Fruit fly (Drosophila melanogaster) whole organism, embryonic: Measurements from ENCODE around the gene Abl.

Source experiments
- Antp ChIP-seq: fragments of 200-800 bp; sonication (Bioruptor generic); optimal IDR thresholded peaks from 3 replicates; lab custom pipeline; 2016; ENCODE audit warnings: missing biosample characterization, missing genetic modification characterization
- Atf6 ChIP-seq: fragments of 200-800 bp; sonication (Bioruptor generic); IDR thresholded peaks from 2 replicates; pipeline ENCODE4 v1.3.6; 2022; ENCODE audit warnings: missing biosample characterization, missing genetic modification characterization
- CG10321 ChIP-seq: fragments of 200-800 bp; sonication (Bioruptor generic); IDR thresholded peaks from 2 replicates; pipeline ENCODE4 v1.3.6; 2022; ENCODE audit warnings: missing biosample characterization, missing genetic modification characterization
- CG10654 ChIP-seq: fragments of 200-800 bp; sonication (Bioruptor generic); optimal IDR thresholded peaks from 2 replicates; lab custom pipeline; 2016; ENCODE audit warnings: missing biosample characterization, missing genetic modification characterization
- CG11398 ChIP-seq: fragments of 200-800 bp; sonication (Bioruptor generic); optimal IDR thresholded peaks from 2 replicates; lab custom pipeline; 2016; ENCODE audit warnings: missing biosample characterization, missing genetic modification characterization
- CG12942 ChIP-seq: fragments of 200-800 bp; sonication (Bioruptor generic); optimal IDR thresholded peaks from 3 replicates; lab custom pipeline; 2016; ENCODE audit warnings: missing biosample characterization, missing genetic modification characterization
- CG15011 ChIP-seq: fragments of 200-800 bp; sonication (Bioruptor generic); optimal IDR thresholded peaks from 3 replicates; lab custom pipeline; 2018; ENCODE audit warnings: missing biosample characterization, mild to moderate bottlenecking, missing genetic modification characterization
- CG15696 ChIP-seq: fragments of 200-800 bp; sonication (Bioruptor generic); optimal IDR thresholded peaks from 2 replicates; lab custom pipeline; 2019; ENCODE audit warnings: missing biosample characterization, mild to moderate bottlenecking, missing genetic modification characterization, moderate library complexity
- CG16779 ChIP-seq: fragments of 200-800 bp; sonication (Bioruptor generic); IDR thresholded peaks from 2 replicates; pipeline ENCODE4 v1.3.6; 2022; ENCODE audit warnings: missing biosample characterization, missing genetic modification characterization
- CG16813 ChIP-seq: fragments of 200-800 bp; sonication (Bioruptor generic); IDR thresholded peaks from 3 replicates; pipeline ENCODE4 v1.3.6; 2022; ENCODE audit warnings: missing biosample characterization, missing genetic modification characterization; ENCODE audit not compliant: partially characterized antibody
- CG18011 ChIP-seq: fragments of 200-800 bp; sonication (Bioruptor generic); optimal IDR thresholded peaks from 2 replicates; lab custom pipeline; 2017; ENCODE audit warnings: missing biosample characterization, missing genetic modification characterization, mild to moderate bottlenecking, moderate library complexity, missing genotype
- CG2116 ChIP-seq: fragments of 200-800 bp; sonication (Bioruptor generic); optimal IDR thresholded peaks from 3 replicates; lab custom pipeline; 2018; ENCODE audit warnings: missing biosample characterization, mild to moderate bottlenecking, missing genetic modification characterization
- CG2129 ChIP-seq: fragments of 200-800 bp; sonication (Bioruptor generic); IDR thresholded peaks from 2 replicates; pipeline ENCODE4 v1.3.6; 2022; ENCODE audit warnings: missing biosample characterization, missing genetic modification characterization; ENCODE audit not compliant: partially characterized antibody
- CG2199 ChIP-seq: fragments of 200-800 bp; sonication (Bioruptor generic); IDR thresholded peaks from 3 replicates; pipeline ENCODE4 v1.3.6; 2022; ENCODE audit warnings: missing biosample characterization, missing genetic modification characterization
- CG2678 ChIP-seq: fragments of 200-800 bp; sonication (Bioruptor generic); optimal IDR thresholded peaks from 3 replicates; lab custom pipeline; 2019; ENCODE audit warnings: missing biosample characterization, mild to moderate bottlenecking, missing genetic modification characterization, moderate library complexity
- CG4730 ChIP-seq: fragments of 200-800 bp; sonication (Bioruptor generic); IDR thresholded peaks from 2 replicates; pipeline ENCODE4 v1.3.6; 2022; ENCODE audit warnings: missing biosample characterization, missing genetic modification characterization
- CG5180 ChIP-seq: fragments of 200-800 bp; sonication (Bioruptor generic); optimal IDR thresholded peaks from 3 replicates; lab custom pipeline; 2017; ENCODE audit warnings: missing biosample characterization, missing genetic modification characterization, mild to moderate bottlenecking, moderate library complexity, missing genetic modification reagents
- CG5953 ChIP-seq: fragments of 200-800 bp; sonication (Bioruptor generic); IDR thresholded peaks from 2 replicates; pipeline ENCODE4 v1.3.6; 2022; ENCODE audit warnings: missing biosample characterization, missing genetic modification characterization
- CG6765 ChIP-seq: fragments of 200-800 bp; sonication (Bioruptor generic); optimal IDR thresholded peaks from 3 replicates; lab custom pipeline; 2017; ENCODE audit warnings: missing biosample characterization, mild to moderate bottlenecking, missing genetic modification characterization
- CG8478 ChIP-seq: fragments of >200 bp; optimal IDR thresholded peaks from 2 replicates; lab custom pipeline; 2018
- CG9437 ChIP-seq: fragments of 200-800 bp; sonication (Bioruptor generic); optimal IDR thresholded peaks from 2 replicates; lab custom pipeline; 2018; ENCODE audit warnings: missing biosample characterization, mild to moderate bottlenecking, missing genetic modification characterization
- Chrac-16 ChIP-seq: fragments of 200-800 bp; sonication (Bioruptor generic); optimal IDR thresholded peaks from 3 replicates; lab custom pipeline; 2016; ENCODE audit warnings: missing biosample characterization, missing genetic modification characterization
- HLHmδ ChIP-seq: fragments of 200-800 bp; sonication (Bioruptor generic); optimal IDR thresholded peaks from 2 replicates; lab custom pipeline; 2018; ENCODE audit warnings: missing biosample characterization, mild to moderate bottlenecking, missing genetic modification characterization, moderate library complexity
- HmgD ChIP-seq: fragments of 200-800 bp; sonication (Bioruptor generic); optimal IDR thresholded peaks from 3 replicates; lab custom pipeline; 2016; ENCODE audit warnings: missing biosample characterization, missing genetic modification characterization
- Hmx ChIP-seq: fragments of 200-800 bp; sonication (Bioruptor generic); optimal IDR thresholded peaks from 2 replicates; lab custom pipeline; 2016; ENCODE audit warnings: missing biosample characterization, missing genetic modification characterization
- Oaz ChIP-seq: fragments of 200-800 bp; sonication (Bioruptor generic); IDR thresholded peaks from 2 replicates; pipeline ENCODE4 v1.3.6; 2022; ENCODE audit warnings: missing biosample characterization, missing genetic modification characterization
- Optix ChIP-seq: fragments of 200-800 bp; sonication (Bioruptor generic); IDR thresholded peaks from 3 replicates; pipeline ENCODE4 v1.3.6; 2022; ENCODE audit warnings: missing biosample characterization, missing genetic modification characterization
- PHDP ChIP-seq: fragments of 200-800 bp; sonication (Bioruptor generic); optimal IDR thresholded peaks from 3 replicates; lab custom pipeline; 2018; ENCODE audit warnings: missing biosample characterization, mild to moderate bottlenecking, missing genetic modification characterization, moderate library complexity
- Six4 ChIP-seq: fragments of 200-800 bp; sonication (Bioruptor generic); optimal IDR thresholded peaks from 2 replicates; lab custom pipeline; 2016; ENCODE audit warnings: missing biosample characterization, missing genetic modification characterization
- Usf ChIP-seq: fragments of 200-800 bp; sonication (Bioruptor generic); optimal IDR thresholded peaks from 2 replicates; lab custom pipeline; 2017; ENCODE audit warnings: missing genotype, missing biosample characterization, missing genetic modification characterization
- Xrp1 ChIP-seq: fragments of 200-800 bp; sonication (Bioruptor generic); IDR thresholded peaks from 2 replicates; pipeline ENCODE4 v1.3.6; 2022; ENCODE audit warnings: missing biosample characterization, missing genetic modification characterization
- bsh ChIP-seq, 2 experiments: fragments of 200-800 bp; sonication (Bioruptor generic); optimal IDR thresholded peaks; 2 replicates each; lab custom pipeline; 2017 to 2018; ENCODE audit warnings: mild to moderate bottlenecking in 2 of 2, missing biosample characterization in 2 of 2, missing genetic modification characterization in 2 of 2, moderate library complexity in 1 of 2
- cg ChIP-seq: fragments of 200-800 bp; sonication (Bioruptor generic); optimal IDR thresholded peaks from 3 replicates; lab custom pipeline; 2019; ENCODE audit warnings: missing biosample characterization, mild to moderate bottlenecking, missing genetic modification characterization, moderate library complexity
- chinmo ChIP-seq: fragments of 200-800 bp; sonication (Bioruptor generic); IDR thresholded peaks from 4 replicates; pipeline ENCODE4 v1.3.6; 2022; ENCODE audit warnings: missing biosample characterization, missing genetic modification characterization; ENCODE audit not compliant: partially characterized antibody
- chn ChIP-seq: fragments of 200-800 bp; sonication (Bioruptor generic); optimal IDR thresholded peaks from 2 replicates; lab custom pipeline; 2016; ENCODE audit warnings: missing biosample characterization, missing genetic modification characterization
- dm ChIP-seq: fragments of 200-800 bp; sonication (Bioruptor generic); optimal IDR thresholded peaks from 3 replicates; lab custom pipeline; 2016; ENCODE audit warnings: missing biosample characterization, missing genetic modification characterization
- eyg ChIP-seq: fragments of 200-800 bp; sonication (Bioruptor generic); optimal IDR thresholded peaks from 3 replicates; lab custom pipeline; 2016; ENCODE audit warnings: missing biosample characterization, missing genetic modification characterization
- gcm2 ChIP-seq: fragments of 200-800 bp; sonication (Bioruptor generic); optimal IDR thresholded peaks from 2 replicates; lab custom pipeline; 2016; ENCODE audit warnings: missing biosample characterization, missing genetic modification characterization
- grau ChIP-seq: fragments of 200-800 bp; optimal IDR thresholded peaks from 3 replicates; lab custom pipeline; 2019; ENCODE audit warnings: missing biosample characterization, mild to moderate bottlenecking, missing genetic modification characterization, moderate library complexity
- ind ChIP-seq: fragments of 200-800 bp; sonication (Bioruptor generic); optimal IDR thresholded peaks from 3 replicates; lab custom pipeline; 2016; ENCODE audit warnings: missing biosample characterization, missing genetic modification characterization
- jumu ChIP-seq: fragments of 200-800 bp; sonication (Bioruptor generic); optimal IDR thresholded peaks from 3 replicates; lab custom pipeline; 2016; ENCODE audit warnings: missing biosample characterization, missing genetic modification characterization
- klu ChIP-seq: fragments of 200-800 bp; sonication (Bioruptor generic); IDR thresholded peaks from 2 replicates; pipeline ENCODE4 v1.3.6; 2022; ENCODE audit warnings: missing biosample characterization, missing genetic modification characterization
- nmo ChIP-seq: fragments of 200-800 bp; sonication (Bioruptor generic); optimal IDR thresholded peaks from 2 replicates; lab custom pipeline; 2018; ENCODE audit warnings: missing biosample characterization, mild to moderate bottlenecking, missing genetic modification characterization, moderate library complexity
- pita ChIP-seq: fragments of 200-800 bp; sonication (Bioruptor generic); optimal IDR thresholded peaks from 2 replicates; lab custom pipeline; 2017; ENCODE audit warnings: missing biosample characterization, mild to moderate bottlenecking, missing genetic modification characterization
- pros ChIP-seq: fragments of 200-800 bp; sonication (Bioruptor generic); optimal IDR thresholded peaks from 3 replicates; lab custom pipeline; 2019; ENCODE audit warnings: missing biosample characterization, mild to moderate bottlenecking, missing genetic modification characterization, moderate library complexity
- psq ChIP-seq: fragments of 200-800 bp; sonication (Bioruptor generic); optimal IDR thresholded peaks from 2 replicates; lab custom pipeline; 2017; ENCODE audit warnings: missing biosample characterization, missing genetic modification characterization
- repo ChIP-seq: fragments of 200-800 bp; sonication (Bioruptor generic); optimal IDR thresholded peaks from 2 replicates; lab custom pipeline; 2016; ENCODE audit warnings: missing biosample characterization, missing genetic modification characterization
- schlank ChIP-seq: fragments of 200-800 bp; sonication (Bioruptor generic); optimal IDR thresholded peaks from 2 replicates; lab custom pipeline; 2018; ENCODE audit warnings: missing biosample characterization, mild to moderate bottlenecking, missing genetic modification characterization
- shn ChIP-seq: fragments of 200-800 bp; sonication (Bioruptor generic); optimal IDR thresholded peaks from 3 replicates; lab custom pipeline; 2016; ENCODE audit warnings: missing biosample characterization, missing genetic modification characterization
- sug ChIP-seq: fragments of 200-800 bp; optimal IDR thresholded peaks from 2 replicates; lab custom pipeline; 2019; ENCODE audit warnings: missing biosample characterization, mild to moderate bottlenecking, missing genetic modification characterization, moderate library complexity
- toy ChIP-seq: fragments of 200-800 bp; sonication (Bioruptor generic); IDR thresholded peaks from 2 replicates; pipeline ENCODE4 v1.3.6; 2022; ENCODE audit warnings: missing biosample characterization, missing genetic modification characterization
- tup ChIP-seq: fragments of 200-800 bp; sonication (Bioruptor generic); optimal IDR thresholded peaks from 2 replicates; lab custom pipeline; 2016; ENCODE audit warnings: missing biosample characterization, mild to moderate bottlenecking, missing genetic modification characterization, moderate library complexity

Abl gene

dm6 chr3L:16567495-16567894 is 80.2 kb downstream of the Abl start (continued):
- TF ChIP-seq Atf6 (GFP tag; lab: Robert Waterston, UW), result no peak
- TF ChIP-seq CG5180, result peak; percentile 45
- TF ChIP-seq HmgD (GFP tag; lab: Kevin White, UChicago), result no peak
- no peak for TF ChIP-seq CG10321 (GFP tag; lab: Robert Waterston, UW)
- no peak for TF ChIP-seq repo (GFP tag; lab: Kevin White, UChicago)
- TF ChIP-seq Hmx (GFP tag; lab: Kevin White, UChicago), result no peak
- peak; percentile 77 for TF ChIP-seq nmo
- TF ChIP-seq dm (GFP tag; lab: Kevin White, UChicago), result no peak
- peak; percentile 27 for TF ChIP-seq ind (GFP tag; lab: Kevin White, UChicago)
- TF ChIP-seq CG9437 (GFP tag; lab: Kevin White, UChicago), result peak; percentile 53
- no peak for TF ChIP-seq CG18011
- peak; percentile 71 for TF ChIP-seq Xrp1 (GFP tag; lab: Robert Waterston, UW)
- TF ChIP-seq pita, result no peak
- TF ChIP-seq Optix, result no peak
- TF ChIP-seq chinmo (GFP tag; lab: Robert Waterston, UW), result no peak
- TF ChIP-seq CG5953 (GFP tag; lab: Robert Waterston, UW), result peak; percentile 52; the same call in 1 of the 2 replicates
- no peak for TF ChIP-seq CG6765 (GFP tag; lab: Kevin White, UChicago)
- TF ChIP-seq Chrac-16 (GFP tag; lab: Kevin White, UChicago), result peak; percentile 49
- TF ChIP-seq gcm2 (GFP tag; lab: Kevin White, UChicago), result no peak
- TF ChIP-seq shn, result no peak
- TF ChIP-seq CG8478 (lab: Kevin White, UChicago), result no peak
- no peak for TF ChIP-seq CG2199 (GFP tag; lab: Robert Waterston, UW)
- TF ChIP-seq CG15011, result peak; percentile 40
- peak; percentile 77 for TF ChIP-seq CG2678 (tag; lab: Kevin White, UChicago)
- TF ChIP-seq Six4, result peak; percentile 42
- TF ChIP-seq chn (GFP tag; lab: Kevin White, UChicago), result no peak
- no peak for TF ChIP-seq Antp (GFP tag; lab: Kevin White, UChicago)
- peak; percentile 39 for TF ChIP-seq CG12942 (GFP tag; lab: Kevin White, UChicago)
- no peak for TF ChIP-seq cg (GFP tag; lab: Kevin White, UChicago)
- no peak for TF ChIP-seq Usf (GFP tag; lab: Kevin White, UChicago)
- no peak for TF ChIP-seq pros (GFP tag; lab: Kevin White, UChicago)
- 0 out of 2 replicates have a peak, but pooled peaks have one; percentile 40 for TF ChIP-seq CG4730 (GFP tag; lab: Robert Waterston, UW)
- no peak for TF ChIP-seq CG2129 (GFP tag; lab: Robert Waterston, UW)
- TF ChIP-seq CG10654, result peak; percentile 23
- TF ChIP-seq grau, result peak; percentile 68
- no peak for TF ChIP-seq CG16813 (GFP tag; lab: Robert Waterston, UW)
- peak in 1 of 2 experiments; percentile 84 for TF ChIP-seq bsh (GFP tag; optimal IDR thresholded peaks at IDR 0.05; lab: Kevin White, UChicago)
- peak; percentile 27 for TF ChIP-seq sug (tag; lab: Kevin White, UChicago)
- TF ChIP-seq CG16779 (GFP tag; lab: Robert Waterston, UW), result no peak
- TF ChIP-seq jumu (GFP tag; lab: Kevin White, UChicago), result no peak
- peak; percentile 47; the same call in 1 of the 2 replicates for TF ChIP-seq Oaz
- TF ChIP-seq psq (GFP tag; lab: Kevin White, UChicago), result no peak
- TF ChIP-seq CG2116 (GFP tag; lab: Kevin White, UChicago), result peak; percentile 11
- no peak for TF ChIP-seq klu (GFP tag; lab: Robert Waterston, UW)
- TF ChIP-seq HLHmδ (GFP tag; lab: Kevin White, UChicago), result no peak
- TF ChIP-seq PHDP, result peak; percentile 76
- no peak for TF ChIP-seq CG11398 (GFP tag; lab: Kevin White, UChicago)
- no peak for TF ChIP-seq toy (GFP tag; lab: Robert Waterston, UW)
- peak; percentile 61 for TF ChIP-seq CG15696
- TF ChIP-seq tup (GFP tag; lab: Kevin White, UChicago), result no peak
- TF ChIP-seq eyg (GFP tag; lab: Kevin White, UChicago), result no peak
- no peak for TF ChIP-seq schlank (tag; lab: Kevin White, UChicago)
